Worm (Caenorhabditis elegans) whole organism, late embryonic: ENCODE measurements around the gene ttr-42.

Experiments
- ceh-18 ChIP-seq: sonication (generic microtip); optimal IDR thresholded peaks from 2 replicates; lab custom pipeline; 2016; ENCODE audit warnings: missing genetic modification characterization, missing compliant biosample characterization
- elt-2 ChIP-seq: sonication (generic microtip); optimal IDR thresholded peaks from 2 replicates; lab custom pipeline; 2016; ENCODE audit warnings: missing genetic modification reagents, missing genetic modification characterization, missing compliant biosample characterization
- nhr-11 ChIP-seq: fragments of 150-350 bp; optimal IDR thresholded peaks from 2 replicates; lab custom pipeline; 2014; ENCODE audit warnings: missing biosample characterization, missing genetic modification characterization
- npax-4 ChIP-seq: sonication (generic microtip); optimal IDR thresholded peaks from 2 replicates; lab custom pipeline; 2016; ENCODE audit warnings: missing genetic modification characterization, missing compliant biosample characterization
- tbx-2 ChIP-seq: sonication (generic microtip); optimal IDR thresholded peaks from 2 replicates; lab custom pipeline; 2016; ENCODE audit warnings: missing genetic modification characterization, missing compliant biosample characterization

- TF ChIP-seq ceh-18 (tag; lab: Kevin White, UChicago) (peak; percentile 13), elt-2 (tag; lab: Kevin White, UChicago) (peak; percentile 86), npax-4 (tag; lab: Kevin White, UChicago) (no peak), nhr-11 (tag; lab: Kevin White, UChicago) (no peak), tbx-2 (peak; percentile 78)
Observed at ce11 chrX:2613077-2613476, 35.5 kb downstream of the ttr-42 start.
